Fruit fly (Drosophila melanogaster) whole organism, embryonic: Measurements from ENCODE around the gene Pgls.

Source experiments
- Adf1 ChIP-seq: fragments of 200-800 bp; sonication (Bioruptor generic); IDR thresholded peaks from 2 replicates; pipeline ENCODE4 v1.3.6; 2022; ENCODE audit warnings: missing biosample characterization, missing genetic modification characterization
- B-H1 ChIP-seq: fragments of 200-800 bp; sonication (Bioruptor generic); IDR thresholded peaks from 3 replicates; pipeline ENCODE4 v1.3.6; 2022; ENCODE audit warnings: missing biosample characterization, missing genetic modification characterization
- BtbVII ChIP-seq: fragments of 200-800 bp; sonication (Bioruptor generic); optimal IDR thresholded peaks from 3 replicates; lab custom pipeline; 2017; ENCODE audit warnings: missing biosample characterization, mild to moderate bottlenecking, missing genetic modification characterization
- Bteb2 ChIP-seq: fragments of 200-800 bp; sonication (Bioruptor generic); optimal IDR thresholded peaks from 2 replicates; lab custom pipeline; 2016; ENCODE audit warnings: missing biosample characterization, missing genetic modification characterization
- C15 ChIP-seq: fragments of 200-800 bp; sonication (Bioruptor generic); IDR thresholded peaks from 3 replicates; pipeline ENCODE4 v1.3.6; 2022; ENCODE audit warnings: missing biosample characterization, missing genetic modification characterization
- CG10321 ChIP-seq: fragments of 200-800 bp; sonication (Bioruptor generic); IDR thresholded peaks from 2 replicates; pipeline ENCODE4 v1.3.6; 2022; ENCODE audit warnings: missing biosample characterization, missing genetic modification characterization
- CG11398 ChIP-seq: fragments of 200-800 bp; sonication (Bioruptor generic); optimal IDR thresholded peaks from 2 replicates; lab custom pipeline; 2016; ENCODE audit warnings: missing biosample characterization, missing genetic modification characterization
- CG12155 ChIP-seq: fragments of 200-800 bp; sonication (Bioruptor generic); optimal IDR thresholded peaks from 3 replicates; lab custom pipeline; 2016; ENCODE audit warnings: missing biosample characterization, missing genetic modification characterization
- CG13424 ChIP-seq: fragments of 200-800 bp; sonication (Bioruptor generic); optimal IDR thresholded peaks from 2 replicates; lab custom pipeline; 2019; ENCODE audit warnings: missing biosample characterization, mild to moderate bottlenecking, missing genetic modification characterization, moderate library complexity
- CG13624 ChIP-seq: fragments of 200-800 bp; sonication (Bioruptor generic); optimal IDR thresholded peaks from 2 replicates; lab custom pipeline; 2016; ENCODE audit warnings: missing biosample characterization, missing genetic modification characterization
- CG14441 ChIP-seq: fragments of 200-800 bp; sonication (Bioruptor generic); IDR thresholded peaks from 2 replicates; pipeline ENCODE4 v1.3.6; 2022; ENCODE audit warnings: missing biosample characterization, missing genetic modification characterization
- CG14710 ChIP-seq: fragments of 200-800 bp; sonication (Bioruptor generic); optimal IDR thresholded peaks from 3 replicates; lab custom pipeline; 2019; ENCODE audit warnings: missing biosample characterization, mild to moderate bottlenecking, missing genetic modification characterization, moderate library complexity
- CG17612 ChIP-seq: fragments of 200-800 bp; sonication (Bioruptor generic); IDR thresholded peaks from 2 replicates; pipeline ENCODE4 v1.3.6; 2022; ENCODE audit warnings: missing biosample characterization, missing genetic modification characterization
- CG34422 ChIP-seq: fragments of 200-800 bp; sonication (Bioruptor generic); IDR thresholded peaks from 3 replicates; pipeline ENCODE4 v1.3.6; 2022; ENCODE audit warnings: missing biosample characterization, missing genetic modification characterization
- CG4282 ChIP-seq: fragments of 200-800 bp; sonication (Bioruptor generic); optimal IDR thresholded peaks from 2 replicates; lab custom pipeline; 2016; ENCODE audit warnings: missing biosample characterization, missing genetic modification characterization
- CG4730 ChIP-seq: fragments of 200-800 bp; sonication (Bioruptor generic); IDR thresholded peaks from 2 replicates; pipeline ENCODE4 v1.3.6; 2022; ENCODE audit warnings: missing biosample characterization, missing genetic modification characterization
- CG4854 ChIP-seq: fragments of 200-800 bp; sonication (Bioruptor generic); optimal IDR thresholded peaks from 2 replicates; lab custom pipeline; 2016; ENCODE audit warnings: missing biosample characterization, missing genetic modification characterization, inconsistent platforms
- CG7357 ChIP-seq: fragments of 200-800 bp; sonication (Bioruptor generic); IDR thresholded peaks from 3 replicates; pipeline ENCODE4 v1.3.6; 2022; ENCODE audit warnings: missing biosample characterization, missing genetic modification characterization
- CG7372 ChIP-seq: fragments of 200-800 bp; sonication (Bioruptor generic); IDR thresholded peaks from 2 replicates; pipeline ENCODE4 v1.3.6; 2022; ENCODE audit warnings: missing biosample characterization, missing genetic modification characterization
- CG8388 ChIP-seq: fragments of 200-800 bp; sonication (Bioruptor generic); optimal IDR thresholded peaks from 2 replicates; lab custom pipeline; 2019; ENCODE audit warnings: missing biosample characterization, mild to moderate bottlenecking, missing genetic modification characterization, moderate library complexity
- CG9437 ChIP-seq: fragments of 200-800 bp; sonication (Bioruptor generic); optimal IDR thresholded peaks from 2 replicates; lab custom pipeline; 2018; ENCODE audit warnings: missing biosample characterization, mild to moderate bottlenecking, missing genetic modification characterization
- CoRest ChIP-seq: fragments of 200-800 bp; sonication (Bioruptor generic); optimal IDR thresholded peaks from 3 replicates; lab custom pipeline; 2018; ENCODE audit warnings: missing biosample characterization, mild to moderate bottlenecking, missing genetic modification characterization, moderate library complexity
- D ChIP-seq, 2 experiments: fragments of 200-800 bp in 1 of 2; fragments of >200 bp in 1 of 2; sonication (Bioruptor generic) in 1 of 2; optimal IDR thresholded peaks; 2 replicates in 1 of 2; 3 replicates in 1 of 2; lab custom pipeline; 2017; ENCODE audit warnings: mild to moderate bottlenecking in 1 of 2, missing biosample characterization in 1 of 2, missing genetic modification characterization in 1 of 2, missing genetic modification reagents in 1 of 2
- Deaf1 ChIP-seq: fragments of 200-800 bp; optimal IDR thresholded peaks from 3 replicates; lab custom pipeline; 2019; ENCODE audit warnings: missing biosample characterization, mild to moderate bottlenecking, missing genetic modification characterization, moderate library complexity
- Dip3 ChIP-seq: fragments of 200-800 bp; sonication (Bioruptor generic); optimal IDR thresholded peaks from 3 replicates; lab custom pipeline; 2016; ENCODE audit warnings: missing biosample characterization, missing genetic modification characterization
- E2f2 ChIP-seq: fragments of 200-800 bp; sonication (Bioruptor generic); IDR thresholded peaks from 2 replicates; pipeline ENCODE4 v1.3.6; 2022; ENCODE audit warnings: missing biosample characterization, missing genetic modification characterization
- GATAe ChIP-seq: fragments of 200-800 bp; sonication (Bioruptor generic); conservative IDR thresholded peaks from 2 replicates; pipeline ENCODE4 v1.3.6; 2022; ENCODE audit warnings: missing biosample characterization, missing genetic modification characterization
- Hr3 ChIP-seq: fragments of 200-800 bp; sonication (Bioruptor generic); optimal IDR thresholded peaks from 3 replicates; lab custom pipeline; 2016; ENCODE audit warnings: missing biosample characterization, missing genetic modification characterization
- Hr39 ChIP-seq: fragments of >200 bp; optimal IDR thresholded peaks from 2 replicates; lab custom pipeline; 2017
- Max ChIP-seq: fragments of 200-800 bp; sonication (Bioruptor generic); optimal IDR thresholded peaks from 2 replicates; lab custom pipeline; 2016; ENCODE audit warnings: missing biosample characterization, mild to moderate bottlenecking, missing genetic modification characterization
- Meics ChIP-seq: fragments of 200-800 bp; sonication (Bioruptor generic); optimal IDR thresholded peaks from 2 replicates; lab custom pipeline; 2017; ENCODE audit warnings: missing biosample characterization, mild to moderate bottlenecking, missing genetic modification characterization
- Myb ChIP-seq: fragments of 200-800 bp; sonication (Bioruptor generic); optimal IDR thresholded peaks from 2 replicates; lab custom pipeline; 2016; ENCODE audit warnings: missing biosample characterization, missing genetic modification characterization
- Opbp ChIP-seq: fragments of 200-800 bp; sonication (Bioruptor generic); IDR thresholded peaks from 3 replicates; pipeline ENCODE4 v1.3.6; 2022; ENCODE audit warnings: missing biosample characterization, missing genetic modification characterization; ENCODE audit not compliant: partially characterized antibody
- Ptx1 ChIP-seq: fragments of 200-800 bp; sonication (Bioruptor generic); IDR thresholded peaks from 2 replicates; pipeline ENCODE4 v1.3.6; 2022; ENCODE audit warnings: missing biosample characterization, missing genetic modification characterization
- Side ChIP-seq: fragments of 200-800 bp; sonication (Bioruptor generic); optimal IDR thresholded peaks from 2 replicates; lab custom pipeline; 2016; ENCODE audit warnings: missing biosample characterization, missing genetic modification characterization
- ase ChIP-seq: fragments of 200-800 bp; sonication (Bioruptor generic); IDR thresholded peaks from 3 replicates; pipeline ENCODE4 v1.3.6; 2022; ENCODE audit warnings: missing biosample characterization, missing genetic modification characterization
- emc ChIP-seq: fragments of 200-800 bp; sonication (Bioruptor generic); optimal IDR thresholded peaks from 2 replicates; lab custom pipeline; 2016; ENCODE audit warnings: missing biosample characterization, missing genetic modification characterization
- exex ChIP-seq: fragments of 200-800 bp; sonication (Bioruptor generic); optimal IDR thresholded peaks from 4 replicates; lab custom pipeline; 2018; ENCODE audit warnings: missing biosample characterization, mild to moderate bottlenecking, missing genetic modification characterization, moderate library complexity
- eyg ChIP-seq: fragments of 200-800 bp; sonication (Bioruptor generic); optimal IDR thresholded peaks from 3 replicates; lab custom pipeline; 2016; ENCODE audit warnings: missing biosample characterization, missing genetic modification characterization
- gem ChIP-seq: fragments of 200-800 bp; sonication (Bioruptor generic); optimal IDR thresholded peaks from 2 replicates; lab custom pipeline; 2019; ENCODE audit warnings: missing biosample characterization, mild to moderate bottlenecking, missing genetic modification characterization, moderate library complexity
- gfzf ChIP-seq: fragments of 200-800 bp; sonication (Bioruptor generic); optimal IDR thresholded peaks from 2 replicates; lab custom pipeline; 2016; ENCODE audit warnings: missing biosample characterization, mild to moderate bottlenecking, missing genetic modification characterization, moderate library complexity
- hth ChIP-seq: fragments of >200 bp; optimal IDR thresholded peaks from 2 replicates; lab custom pipeline; 2017; ENCODE audit warnings: inconsistent platforms
- luna ChIP-seq: fragments of 200-800 bp; sonication (Bioruptor generic); optimal IDR thresholded peaks from 2 replicates; lab custom pipeline; 2016; ENCODE audit warnings: missing biosample characterization, missing genetic modification characterization
- nom ChIP-seq: fragments of 200-800 bp; sonication (Bioruptor generic); optimal IDR thresholded peaks from 2 replicates; lab custom pipeline; 2017; ENCODE audit warnings: missing biosample characterization, missing genetic modification characterization, mild to moderate bottlenecking, moderate library complexity, missing genetic modification reagents
- oc ChIP-seq: fragments of 200-800 bp; sonication (Bioruptor generic); optimal IDR thresholded peaks from 2 replicates; lab custom pipeline; 2018; ENCODE audit warnings: missing biosample characterization, mild to moderate bottlenecking, missing genetic modification characterization, moderate library complexity
- pum ChIP-seq: fragments of 200-800 bp; sonication (Bioruptor generic); optimal IDR thresholded peaks from 2 replicates; lab custom pipeline; 2016; ENCODE audit warnings: missing biosample characterization, missing genetic modification characterization
- ranshi ChIP-seq: fragments of 200-800 bp; sonication (Bioruptor generic); IDR thresholded peaks from 2 replicates; pipeline ENCODE4 v1.3.6; 2022; ENCODE audit warnings: missing biosample characterization, missing genetic modification characterization
- ssp ChIP-seq: fragments of 200-800 bp; sonication (Bioruptor generic); IDR thresholded peaks from 2 replicates; pipeline ENCODE4 v1.3.6; 2022; ENCODE audit warnings: missing biosample characterization, missing genetic modification characterization
- stc ChIP-seq: fragments of 200-800 bp; sonication (Bioruptor generic); IDR thresholded peaks from 2 replicates; pipeline ENCODE4 v1.3.6; 2022; ENCODE audit warnings: missing biosample characterization, missing genetic modification characterization
- tll ChIP-seq, 2 experiments: fragments of 200-800 bp in 1 of 2; fragments of >200 bp in 1 of 2; sonication (Bioruptor generic) in 1 of 2; optimal IDR thresholded peaks; 2 replicates each; lab custom pipeline; 2017 to 2019; ENCODE audit warnings: missing biosample characterization in 2 of 2, missing genetic modification characterization in 2 of 2, mild to moderate bottlenecking in 1 of 2, moderate library complexity in 1 of 2
- vvl ChIP-seq: fragments of 200-800 bp; sonication (Bioruptor generic); IDR thresholded peaks from 2 replicates; pipeline ENCODE4 v1.3.6; 2022; ENCODE audit warnings: missing biosample characterization, missing genetic modification characterization

The Pgls gene

dm6 chrX:10832369-10832768, 14.9 kb upstream of the Pgls start (continued):
- TF ChIP-seq CG7372 (GFP tag; lab: Robert Waterston, UW): no peak; the same call in 1 of the 2 replicates
- no peak for TF ChIP-seq Bteb2 (GFP tag; lab: Kevin White, UChicago)
- peak; percentile 35; the same call in 1 of the 2 replicates for TF ChIP-seq E2f2 (GFP tag; lab: Robert Waterston, UW)
- TF ChIP-seq ssp (GFP tag; lab: Robert Waterston, UW): peak; percentile 49; the same call in 1 of the 2 replicates
- TF ChIP-seq Max (GFP tag; lab: Kevin White, UChicago): peak; percentile 6
- 0 out of 3 replicates have a peak, but pooled peaks have one; percentile 28 for TF ChIP-seq CG7357
- no peak for TF ChIP-seq GATAe
- TF ChIP-seq ase (GFP tag; lab: Robert Waterston, UW): peak; percentile 77; the same call in 2 of the 3 replicates
- no peak for TF ChIP-seq CG17612 (GFP tag; lab: Robert Waterston, UW)
- peak; percentile 70 for TF ChIP-seq CG9437 (GFP tag; lab: Kevin White, UChicago)
- peak; percentile 49; the same call in 1 of the 2 replicates for TF ChIP-seq ranshi
- peak; percentile 35; the same call in 2 of the 3 replicates for TF ChIP-seq B-H1
- no peak for TF ChIP-seq Hr39
- TF ChIP-seq Ptx1 (GFP tag; lab: Robert Waterston, UW): peak; percentile 67
- peak; percentile 11 for TF ChIP-seq Deaf1
- peak; percentile 52 for TF ChIP-seq CG13624
- TF ChIP-seq C15: no peak
- TF ChIP-seq D (optimal IDR thresholded peaks at IDR 0.05; lab: Kevin White, UChicago): no peak
- TF ChIP-seq D (GFP tag; optimal IDR thresholded peaks at IDR 0.05; lab: Kevin White, UChicago): peak; percentile 13
- peak; percentile 73 for TF ChIP-seq Meics (GFP tag; lab: Kevin White, UChicago)
- TF ChIP-seq CG14441: peak; percentile 75
- no peak for TF ChIP-seq gfzf
- peak; percentile 22 for TF ChIP-seq BtbVII (GFP tag; lab: Kevin White, UChicago)
- no peak for TF ChIP-seq eyg (GFP tag; lab: Kevin White, UChicago)
- TF ChIP-seq CG13424 (tag; lab: Kevin White, UChicago): peak; percentile 42
- peak; percentile 39; the same call in 1 of the 3 replicates for TF ChIP-seq Opbp
- peak; percentile 1 for TF ChIP-seq emc (GFP tag; lab: Kevin White, UChicago)
- no peak for TF ChIP-seq Adf1 (GFP tag; lab: Robert Waterston, UW)
- no peak for TF ChIP-seq tll (GFP tag; optimal IDR thresholded peaks at IDR 0.05; lab: Kevin White, UChicago)
- peak; percentile 1 for TF ChIP-seq nom (GFP tag; lab: Kevin White, UChicago)
- no peak for TF ChIP-seq CG8388 (GFP tag; lab: Kevin White, UChicago)
- TF ChIP-seq CG10321: no peak
- TF ChIP-seq hth: no peak
- no peak for TF ChIP-seq oc (tag; lab: Kevin White, UChicago)
- peak; percentile 68 for TF ChIP-seq gem (tag; lab: Kevin White, UChicago)
- TF ChIP-seq CG4282 (GFP tag; lab: Kevin White, UChicago): no peak
- no peak for TF ChIP-seq stc (GFP tag; lab: Robert Waterston, UW)
- peak; percentile 55 for TF ChIP-seq Side
- peak; percentile 63; the same call in 1 of the 3 replicates for TF ChIP-seq CG34422 (GFP tag; lab: Robert Waterston, UW)
- peak; percentile 50 for TF ChIP-seq CG12155 (GFP tag; lab: Kevin White, UChicago)
- peak; percentile 75; the same call in 1 of the 2 replicates for TF ChIP-seq vvl (GFP tag; lab: Robert Waterston, UW)
- TF ChIP-seq CG4854 (GFP tag; lab: Kevin White, UChicago): peak; percentile 37
- TF ChIP-seq CG14710 (tag; lab: Kevin White, UChicago): peak; percentile 46
- TF ChIP-seq pum (GFP tag; lab: Kevin White, UChicago): peak; percentile 70
- peak; percentile 26 for TF ChIP-seq Dip3 (GFP tag; lab: Kevin White, UChicago)
- peak; percentile 36; the same call in 1 of the 2 replicates for TF ChIP-seq CG4730 (GFP tag; lab: Robert Waterston, UW)
- peak; percentile 66 for TF ChIP-seq CoRest (tag; lab: Kevin White, UChicago)
- TF ChIP-seq luna: no peak
- peak; percentile 70 for TF ChIP-seq Hr3 (GFP tag; lab: Kevin White, UChicago)
- peak; percentile 89 for TF ChIP-seq Myb
- TF ChIP-seq exex (tag; lab: Kevin White, UChicago): no peak
- peak; percentile 22 for TF ChIP-seq CG11398 (GFP tag; lab: Kevin White, UChicago)
